Worm (Caenorhabditis elegans) whole organism, L2 larva: ENCODE measurements around the gene mbk-1.

Experiments
- ZK546.5 ChIP-seq: sonication (generic microtip); optimal IDR thresholded peaks from 2 replicates; lab custom pipeline; 2017; ENCODE audit warnings: missing biosample characterization, missing genetic modification characterization
- mab-5 ChIP-seq: fragments of 150-350 bp; optimal IDR thresholded peaks from 2 replicates; lab custom pipeline; 2014; ENCODE audit warnings: missing biosample characterization, missing genetic modification characterization
- mdl-1 ChIP-seq, 2 experiments: fragments of 150-350 bp in 1 of 2; sonication (generic microtip) in 1 of 2; optimal IDR thresholded peaks; 2 replicates each; lab custom pipeline; 2017; ENCODE audit warnings: missing biosample characterization in 2 of 2, missing genetic modification characterization in 2 of 2
- nhr-11 ChIP-seq: fragments of 150-350 bp; optimal IDR thresholded peaks from 2 replicates; lab custom pipeline; 2014; ENCODE audit warnings: missing biosample characterization, missing genetic modification characterization
- unc-62 ChIP-seq: fragments of 150-350 bp; optimal IDR thresholded peaks from 2 replicates; lab custom pipeline; 2014; ENCODE audit warnings: missing biosample characterization, missing genetic modification reagents, missing genetic modification characterization
- zag-1 ChIP-seq: fragments of 150-350 bp; optimal IDR thresholded peaks from 2 replicates; lab custom pipeline; 2014; ENCODE audit warnings: missing biosample characterization, missing genetic modification characterization
- ztf-11 ChIP-seq: sonication (generic microtip); optimal IDR thresholded peaks from 2 replicates; lab custom pipeline; 2017; ENCODE audit warnings: missing biosample characterization, missing genetic modification characterization

ce11 chrX:14861752-14862151 lies 37.4 kb upstream of the mbk-1 start, which contains the start of gene dmd-4:
- TF ChIP-seq unc-62 (GFP tag; lab: Kevin White, UChicago) (no peak), ZK546.5 (tag; lab: Kevin White, UChicago) (no peak), mab-5 (tag; lab: Kevin White, UChicago) (no peak), mdl-1 (tag; optimal IDR thresholded peaks at IDR 0.05; lab: Kevin White, UChicago) (no peak), zag-1 (tag; lab: Kevin White, UChicago) (no peak), nhr-11 (tag; lab: Kevin White, UChicago) (no peak), ztf-11 (tag; lab: Kevin White, UChicago) (no peak)
